Fruit fly (Drosophila melanogaster) whole organism, pupa: Measurements from ENCODE around the gene car.
A peak's percentile ranks its signal among the peaks of the same experiment; 100 is the strongest.

Source experiments
- CG10348 ChIP-seq: fragments of 200-800 bp; sonication (Bioruptor generic); IDR thresholded peaks from 2 replicates; pipeline ENCODE4 v1.3.6; 2022; ENCODE audit warnings: missing biosample characterization, missing genetic modification characterization
- CG12605 ChIP-seq: fragments of 200-800 bp; sonication (Bioruptor generic); IDR thresholded peaks from 2 replicates; pipeline ENCODE4 v1.3.6; 2022; ENCODE audit warnings: missing biosample characterization, missing genetic modification characterization
- CG13204 ChIP-seq: fragments of 200-800 bp; sonication (Bioruptor generic); optimal IDR thresholded peaks from 2 replicates; lab custom pipeline; 2018; ENCODE audit warnings: missing biosample characterization, mild to moderate bottlenecking, missing genetic modification characterization, moderate library complexity
- CG14655 ChIP-seq: fragments of 200-800 bp; sonication (Bioruptor generic); optimal IDR thresholded peaks from 3 replicates; lab custom pipeline; 2017; ENCODE audit warnings: mild to moderate bottlenecking, missing biosample characterization, missing genetic modification reagents, missing genetic modification characterization
- CG15710 ChIP-seq: fragments of 200-800 bp; sonication (Bioruptor generic); optimal IDR thresholded peaks from 2 replicates; lab custom pipeline; 2018; ENCODE audit warnings: missing biosample characterization, mild to moderate bottlenecking, missing genetic modification characterization, moderate library complexity
- CG17806 ChIP-seq: fragments of 200-800 bp; sonication (Bioruptor generic); optimal IDR thresholded peaks from 2 replicates; lab custom pipeline; 2018; ENCODE audit warnings: missing biosample characterization, mild to moderate bottlenecking, missing genetic modification characterization, moderate library complexity
- CG32121 ChIP-seq: fragments of 200-800 bp; sonication (Bioruptor generic); IDR thresholded peaks from 2 replicates; pipeline ENCODE4 v1.3.6; 2022; ENCODE audit warnings: missing biosample characterization, missing genetic modification characterization
- CG34367 ChIP-seq: fragments of 200-800 bp; sonication (Bioruptor generic); optimal IDR thresholded peaks from 2 replicates; lab custom pipeline; 2018; ENCODE audit warnings: missing biosample characterization, mild to moderate bottlenecking, missing genetic modification characterization
- CG4496 ChIP-seq: fragments of 200-800 bp; sonication (Bioruptor generic); IDR thresholded peaks from 3 replicates; pipeline ENCODE4 v1.3.6; 2022; ENCODE audit warnings: missing biosample characterization, missing genetic modification characterization
- CG8159 ChIP-seq: fragments of 200-800 bp; sonication (Bioruptor generic); optimal IDR thresholded peaks from 3 replicates; lab custom pipeline; 2018; ENCODE audit warnings: missing biosample characterization, mild to moderate bottlenecking, missing genetic modification characterization, moderate library complexity
- CG8301 ChIP-seq: fragments of 200-800 bp; sonication (Bioruptor generic); optimal IDR thresholded peaks from 2 replicates; lab custom pipeline; 2018; ENCODE audit warnings: missing biosample characterization, mild to moderate bottlenecking, missing genetic modification characterization
- CG9948 ChIP-seq: fragments of 200-800 bp; sonication (Bioruptor generic); optimal IDR thresholded peaks from 2 replicates; lab custom pipeline; 2018; ENCODE audit warnings: missing biosample characterization, mild to moderate bottlenecking, missing genetic modification characterization, moderate library complexity
- D1 ChIP-seq: fragments of 200-800 bp; sonication (Bioruptor generic); optimal IDR thresholded peaks from 2 replicates; lab custom pipeline; 2018; ENCODE audit warnings: missing biosample characterization, mild to moderate bottlenecking, missing genetic modification characterization, moderate library complexity
- EcR ChIP-seq: fragments of 200-800 bp; sonication (Bioruptor generic); optimal IDR thresholded peaks from 3 replicates; lab custom pipeline; 2019; ENCODE audit warnings: missing biosample characterization, missing genetic modification characterization, mild to moderate bottlenecking, moderate library complexity, missing genetic modification reagents
- Ets98B ChIP-seq: fragments of 200-800 bp; sonication (Bioruptor generic); IDR thresholded peaks from 2 replicates; pipeline ENCODE4 v1.3.6; 2022; ENCODE audit warnings: missing biosample characterization, missing genetic modification characterization
- Pif1A ChIP-seq: fragments of 200-800 bp; sonication (Bioruptor generic); optimal IDR thresholded peaks from 3 replicates; lab custom pipeline; 2016; ENCODE audit warnings: missing biosample characterization, missing genetic modification characterization
- Pif1B ChIP-seq: fragments of 200-800 bp; sonication (Bioruptor generic); optimal IDR thresholded peaks from 3 replicates; lab custom pipeline; 2016; ENCODE audit warnings: missing biosample characterization, missing genetic modification characterization
- Snoo ChIP-seq: fragments of 200-800 bp; sonication (Bioruptor generic); optimal IDR thresholded peaks from 3 replicates; lab custom pipeline; 2017; ENCODE audit warnings: missing biosample characterization, mild to moderate bottlenecking, missing genetic modification characterization, inconsistent platforms
- fd96Ca ChIP-seq: fragments of 200-800 bp; sonication (Bioruptor generic); IDR thresholded peaks from 3 replicates; pipeline ENCODE4 v1.3.6; 2022; ENCODE audit warnings: missing biosample characterization, missing genetic modification characterization
- gl ChIP-seq: fragments of 200-800 bp; sonication (Bioruptor generic); optimal IDR thresholded peaks from 2 replicates; lab custom pipeline; 2018; ENCODE audit warnings: missing biosample characterization, mild to moderate bottlenecking, missing genetic modification characterization
- rn ChIP-seq: fragments of 200-800 bp; sonication (Bioruptor generic); IDR thresholded peaks from 2 replicates; pipeline ENCODE4 v1.3.6; 2022; ENCODE audit warnings: missing biosample characterization, missing genetic modification characterization

Gene car

dm6 chrX:19606971-19607370 is 41.2 kb downstream of the car start:
- TF ChIP-seq CG34367 (no peak), Pif1A (no peak), Pif1B (GFP tag; lab: Kevin White, UChicago) (no peak), CG17806 (tag; lab: Kevin White, UChicago) (no peak), D1 (tag; lab: Kevin White, UChicago) (no peak), CG13204 (GFP tag; lab: Kevin White, UChicago) (no peak), CG9948 (tag; lab: Kevin White, UChicago) (no peak), CG8301 (tag; lab: Kevin White, UChicago) (no peak), CG12605 (GFP tag; lab: Robert Waterston, UW) (no peak), CG4496 (GFP tag; lab: Robert Waterston, UW) (no peak), fd96Ca (GFP tag; lab: Robert Waterston, UW) (no peak), CG32121 (no peak), Ets98B (GFP tag; lab: Robert Waterston, UW) (no peak), rn (GFP tag; lab: Robert Waterston, UW) (no peak), EcR (no peak), CG10348 (no peak), CG8159 (tag; lab: Kevin White, UChicago) (no peak), CG14655 (no peak)
- TF ChIP-seq, all 21 proteins: peak for 0

- TF ChIP-seq CG10348 (no peak), CG14655 (no peak), Snoo (tag; lab: Kevin White, UChicago) (no peak), CG32121 (no peak), rn (GFP tag; lab: Robert Waterston, UW) (no peak), EcR (peak; percentile 51), CG8301 (tag; lab: Kevin White, UChicago) (no peak)
Measured at dm6 chrX:19608042-19608609, 42.3 kb downstream of the car start.

DNA sequence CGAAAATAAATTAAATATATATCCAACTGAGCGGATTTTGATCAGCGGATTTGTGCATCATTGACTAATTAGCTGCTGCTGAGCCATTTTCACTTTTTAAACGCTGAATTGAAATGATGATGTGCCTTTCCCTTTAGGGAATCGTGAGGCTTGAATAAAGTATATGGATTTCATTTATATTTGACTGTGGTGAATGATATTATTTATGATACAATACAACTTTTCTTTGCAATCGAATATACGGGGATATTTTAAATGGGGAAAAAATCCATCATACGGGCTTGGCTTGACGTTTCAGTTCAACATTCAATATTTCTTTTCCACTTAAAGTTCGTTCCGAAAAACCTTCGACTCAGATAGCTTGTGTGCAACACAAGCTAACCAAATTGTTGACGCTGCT is 45.4 kb downstream of the car start, which contains the start of the genes Shawn and Tyler:
Gene Shawn, plus strand, starts transcription at position 301 of the 400 bp plus-strand sequence.
Gene Tyler, plus strand, starts transcription at position 301 of the 400 bp plus-strand sequence.
- TF ChIP-seq rn (GFP tag; lab: Robert Waterston, UW) = no peak
- TF ChIP-seq EcR = no peak
- no peak for TF ChIP-seq CG17806 (tag; lab: Kevin White, UChicago)
- TF ChIP-seq CG9948 (tag; lab: Kevin White, UChicago) = no peak
- TF ChIP-seq CG4496 (GFP tag; lab: Robert Waterston, UW) = no peak
- TF ChIP-seq CG10348 = no peak
- TF ChIP-seq fd96Ca (GFP tag; lab: Robert Waterston, UW) = no peak
- no peak for TF ChIP-seq Pif1B (GFP tag; lab: Kevin White, UChicago)
- no peak for TF ChIP-seq CG13204 (GFP tag; lab: Kevin White, UChicago)
- TF ChIP-seq CG12605 (GFP tag; lab: Robert Waterston, UW) = no peak
- no peak for TF ChIP-seq CG32121
- TF ChIP-seq CG8159 (tag; lab: Kevin White, UChicago) = no peak
- TF ChIP-seq CG14655 = no peak
- TF ChIP-seq CG34367 = no peak
- no peak for TF ChIP-seq D1 (tag; lab: Kevin White, UChicago)

DNA sequence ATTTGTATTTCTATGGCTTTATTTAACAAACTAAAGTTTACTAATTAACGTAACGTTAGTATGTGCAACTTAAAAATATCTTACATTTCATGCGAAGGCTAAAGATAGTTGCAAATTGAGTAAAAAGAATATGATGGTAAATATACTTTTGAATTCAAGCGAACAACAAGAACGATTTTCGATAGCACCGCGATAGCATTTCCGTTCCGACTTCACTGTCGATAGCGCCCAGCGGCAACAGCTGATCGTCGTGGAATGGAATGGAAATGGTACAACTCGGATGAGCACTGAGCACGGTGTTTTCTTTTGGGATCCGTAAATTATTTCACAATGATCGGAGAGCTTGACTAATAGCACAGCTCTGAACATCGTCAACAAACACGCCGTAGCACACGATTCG is 47.7 kb downstream of the car start:
- no peak for TF ChIP-seq CG15710 (tag; lab: Kevin White, UChicago)
- no peak for TF ChIP-seq Pif1B (GFP tag; lab: Kevin White, UChicago)
- no peak for TF ChIP-seq rn (GFP tag; lab: Robert Waterston, UW)
- no peak for TF ChIP-seq CG9948 (tag; lab: Kevin White, UChicago)
- no peak for TF ChIP-seq Pif1A
- TF ChIP-seq CG12605 (GFP tag; lab: Robert Waterston, UW) = peak; percentile 57
- TF ChIP-seq CG34367 = peak; percentile 45
- peak; percentile 10; the same call in 1 of the 2 replicates for TF ChIP-seq Ets98B (GFP tag; lab: Robert Waterston, UW)
- peak; percentile 60 for TF ChIP-seq Snoo (tag; lab: Kevin White, UChicago)
- peak; percentile 83 for TF ChIP-seq CG4496 (GFP tag; lab: Robert Waterston, UW)
- no peak for TF ChIP-seq CG17806 (tag; lab: Kevin White, UChicago)
- TF ChIP-seq EcR = no peak
- no peak for TF ChIP-seq CG10348
- TF ChIP-seq gl = peak; percentile 34
- no peak for TF ChIP-seq CG13204 (GFP tag; lab: Kevin White, UChicago)
- TF ChIP-seq CG32121 = no peak
- no peak for TF ChIP-seq CG8159 (tag; lab: Kevin White, UChicago)
- TF ChIP-seq fd96Ca (GFP tag; lab: Robert Waterston, UW) = no peak
- no peak for TF ChIP-seq CG14655
- TF ChIP-seq CG8301 (tag; lab: Kevin White, UChicago) = no peak
- TF ChIP-seq D1 (tag; lab: Kevin White, UChicago) = no peak
- TF ChIP-seq, all 21 proteins: peak for 6

dm6 chrX:19615990-19616663 is 50.3 kb downstream of the car start, which contains the start of gene CG14210:
CG14210 (plus strand) TSS chrX:19616196.
- TF ChIP-seq D1 (tag; lab: Kevin White, UChicago) (no peak), EcR (no peak), CG13204 (GFP tag; lab: Kevin White, UChicago) (no peak), Pif1B (GFP tag; lab: Kevin White, UChicago) (no peak), CG14655 (no peak), Ets98B (GFP tag; lab: Robert Waterston, UW) (no peak), CG17806 (tag; lab: Kevin White, UChicago) (no peak), CG8301 (tag; lab: Kevin White, UChicago) (no peak), rn (GFP tag; lab: Robert Waterston, UW) (no peak), CG4496 (GFP tag; lab: Robert Waterston, UW) (no peak)
